Fruit fly (Drosophila melanogaster) whole organism, adult: ENCODE measurements around the gene mRpS18C.

Experiments used
- CG12768 ChIP-seq: fragments of 200-800 bp; sonication (Bioruptor generic); optimal IDR thresholded peaks from 2 replicates; lab custom pipeline; 2017; ENCODE audit warnings: missing biosample characterization, missing genetic modification characterization, mild to moderate bottlenecking, moderate library complexity, missing genetic modification reagents
- CG14711 ChIP-seq: fragments of 200-800 bp; sonication (Bioruptor generic); optimal IDR thresholded peaks from 2 replicates; lab custom pipeline; 2018; ENCODE audit warnings: missing biosample characterization, mild to moderate bottlenecking, missing genetic modification characterization, moderate library complexity
- CG1620 ChIP-seq: fragments of 200-800 bp; sonication (Bioruptor generic); optimal IDR thresholded peaks from 2 replicates; lab custom pipeline; 2016; ENCODE audit warnings: missing biosample characterization, missing genetic modification characterization
- CG33017 ChIP-seq: fragments of 200-800 bp; sonication (Bioruptor generic); optimal IDR thresholded peaks from 2 replicates; lab custom pipeline; 2018; ENCODE audit warnings: missing biosample characterization, mild to moderate bottlenecking, missing genetic modification characterization, moderate library complexity
- CG7045 ChIP-seq: fragments of 200-800 bp; sonication (Bioruptor generic); optimal IDR thresholded peaks from 2 replicates; lab custom pipeline; 2017; ENCODE audit warnings: missing biosample characterization, mild to moderate bottlenecking, missing genetic modification characterization
- CG7101 ChIP-seq: fragments of 200-800 bp; sonication (Bioruptor generic); optimal IDR thresholded peaks from 2 replicates; lab custom pipeline; 2018; ENCODE audit warnings: missing biosample characterization, mild to moderate bottlenecking, missing genetic modification characterization, moderate library complexity
- Mnt ChIP-seq: fragments of 200-800 bp; sonication (Bioruptor generic); optimal IDR thresholded peaks from 2 replicates; lab custom pipeline; 2016; ENCODE audit warnings: missing biosample characterization, mild to moderate bottlenecking, missing genetic modification characterization
- bab1 ChIP-seq: fragments of 200-800 bp; sonication (Bioruptor generic); optimal IDR thresholded peaks from 3 replicates; lab custom pipeline; 2019; ENCODE audit warnings: missing biosample characterization, mild to moderate bottlenecking, missing genetic modification characterization, moderate library complexity
- cic ChIP-seq: fragments of 200-800 bp; sonication (Bioruptor generic); optimal IDR thresholded peaks from 2 replicates; lab custom pipeline; 2017; ENCODE audit warnings: missing biosample characterization, mild to moderate bottlenecking, missing genetic modification characterization, moderate library complexity
- cnc ChIP-seq, 2 experiments: fragments of >200 bp; optimal IDR thresholded peaks; 2 replicates each; lab custom pipeline; 2017
- kay ChIP-seq: fragments of 200-800 bp; sonication (Bioruptor generic); peaks from one replicate; lab custom pipeline; 2016; ENCODE audit warnings: missing biosample characterization, missing genetic modification characterization, borderline replicate concordance
- ovo ChIP-seq: fragments of 200-800 bp; sonication (Bioruptor generic); optimal IDR thresholded peaks from 2 replicates; lab custom pipeline; 2016; ENCODE audit warnings: missing biosample characterization, missing genetic modification characterization
- pad ChIP-seq: fragments of 200-800 bp; sonication (Bioruptor generic); optimal IDR thresholded peaks from 3 replicates; lab custom pipeline; 2017; ENCODE audit warnings: missing biosample characterization, missing genetic modification characterization, mild to moderate bottlenecking, moderate library complexity, missing genetic modification reagents
- tj ChIP-seq: fragments of 200-800 bp; sonication (Bioruptor generic); optimal IDR thresholded peaks from 3 replicates; lab custom pipeline; 2017; ENCODE audit warnings: missing biosample characterization, mild to moderate bottlenecking, missing genetic modification characterization, moderate library complexity

DNA sequence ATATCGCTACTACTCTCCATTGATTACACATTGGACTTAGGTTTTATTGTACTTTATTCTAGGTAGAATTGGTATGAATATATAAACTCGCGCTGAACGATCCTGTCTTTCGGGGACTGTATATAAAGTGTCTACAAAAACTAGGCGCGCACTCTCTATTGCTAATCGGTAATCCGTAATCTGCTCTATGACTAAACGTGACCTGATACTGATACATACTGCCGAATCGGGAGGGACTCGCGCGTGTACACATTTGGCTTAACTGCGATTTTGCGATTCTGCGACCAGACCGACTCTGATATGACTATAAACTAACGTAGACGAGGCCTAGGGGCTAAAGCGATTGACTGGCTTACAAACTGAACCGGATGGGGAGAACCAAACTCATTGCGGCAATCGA, 1.8 kb downstream of the mRpS18C start:
- no peak for TF ChIP-seq cic (GFP tag; lab: Kevin White, UChicago)
- TF ChIP-seq tj: no peak
- no peak for TF ChIP-seq bab1 (GFP tag; lab: Kevin White, UChicago)
- no peak for TF ChIP-seq kay
- no peak for TF ChIP-seq cnc (optimal IDR thresholded peaks at IDR 0.05; lab: Kevin White, UChicago)
- TF ChIP-seq CG12768 (GFP tag; lab: Kevin White, UChicago): peak; percentile 16
- TF ChIP-seq CG7101 (tag; lab: Kevin White, UChicago): no peak
- no peak for TF ChIP-seq pad
- no peak for TF ChIP-seq ovo
- no peak for TF ChIP-seq CG33017
- TF ChIP-seq CG1620 (GFP tag; lab: Kevin White, UChicago): no peak
- no peak for TF ChIP-seq Mnt (GFP tag; lab: Kevin White, UChicago)
- no peak for TF ChIP-seq CG7045 (GFP tag; lab: Kevin White, UChicago)
- TF ChIP-seq CG14711 (tag; lab: Kevin White, UChicago): no peak
